Worm (Caenorhabditis elegans): Measurements from ENCODE around the gene srab-13.

Gene srab-13

DNA sequence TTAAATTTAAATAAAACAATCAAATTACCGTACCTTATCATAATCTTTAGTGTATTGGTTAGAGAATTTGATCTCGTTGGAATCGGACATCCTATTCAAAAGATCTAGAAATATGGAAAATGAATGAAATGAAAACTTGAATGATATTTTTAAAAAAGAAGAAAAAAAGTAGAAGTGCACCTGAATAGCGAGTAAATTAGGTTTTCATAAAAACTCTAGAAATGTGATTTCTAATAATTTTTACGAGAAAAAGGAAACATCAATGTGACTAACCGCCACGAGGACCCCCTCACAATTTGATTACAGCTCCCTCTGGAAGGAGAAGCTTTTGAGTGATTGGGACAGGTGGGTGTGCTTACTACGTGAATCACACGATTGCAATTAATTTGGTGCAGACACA, 18.3 kb upstream of the srab-13 start, which contains the start of gene Y40B10A.5:
Gene Y40B10A.5 (minus strand): TSS at position 101 of the 400 bp plus-strand sequence.
- TF ChIP-seq sea-1 (GFP tag; conservative IDR thresholded peaks at IDR 0.05), result no peak
- no peak for TF ChIP-seq tbx-37 (GFP tag; conservative IDR thresholded peaks at IDR 0.05)
- no peak for TF ChIP-seq flt-1 (GFP tag; IDR thresholded peaks at IDR 0.05)
- no peak for TF ChIP-seq tbx-11 (GFP tag; IDR thresholded peaks at IDR 0.05)
- no peak for TF ChIP-seq ama-1 (optimal IDR thresholded peaks at IDR 0.05)
- no peak for TF ChIP-seq hmg-4 (GFP tag; optimal IDR thresholded peaks at IDR 0.05)
- TF ChIP-seq pes-1 (GFP tag; IDR thresholded peaks at IDR 0.05), result no peak
- no peak for TF ChIP-seq ets-7 (tag; optimal IDR thresholded peaks at IDR 0.05)

DNA sequence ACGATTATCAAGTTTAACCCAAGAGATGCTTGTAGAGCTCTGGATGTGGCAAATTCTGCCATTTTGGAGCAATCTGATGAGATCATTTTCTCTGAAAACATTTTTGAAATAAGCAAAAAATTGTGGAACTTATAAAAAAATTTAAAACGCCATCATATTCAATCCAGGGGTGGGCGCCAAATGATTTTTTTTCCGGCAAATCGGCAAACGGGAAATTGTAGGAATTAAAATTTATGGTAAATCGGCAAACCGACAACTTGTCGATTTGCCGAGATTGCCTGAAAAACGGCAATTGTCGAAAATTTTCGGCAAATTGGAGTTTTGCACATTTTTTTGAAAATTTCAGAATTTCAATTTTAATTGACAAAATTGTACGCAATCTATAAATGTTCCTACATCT, 7.9 kb upstream of the srab-13 start, which contains the start of gene srab-23:
Gene srab-23 (minus strand): TSS at position 101 of the 400 bp plus-strand sequence.
- TF ChIP-seq tbx-11 (GFP tag; IDR thresholded peaks at IDR 0.05), result no peak
- no peak for TF ChIP-seq ceh-36 (tag; optimal IDR thresholded peaks at IDR 0.05)
- TF ChIP-seq ama-1 (optimal IDR thresholded peaks at IDR 0.05), result no peak
- TF ChIP-seq hmg-4 (GFP tag; optimal IDR thresholded peaks at IDR 0.05), result no peak
- no peak for TF ChIP-seq sea-1 (GFP tag; conservative IDR thresholded peaks at IDR 0.05)
- no peak for TF ChIP-seq aly-1 (tag; optimal IDR thresholded peaks at IDR 0.05)
- TF ChIP-seq ets-7 (tag; optimal IDR thresholded peaks at IDR 0.05), result no peak
- TF ChIP-seq B0310.2 (tag; optimal IDR thresholded peaks at IDR 0.05), result no peak
- TF ChIP-seq flt-1 (GFP tag; IDR thresholded peaks at IDR 0.05), result no peak

DNA sequence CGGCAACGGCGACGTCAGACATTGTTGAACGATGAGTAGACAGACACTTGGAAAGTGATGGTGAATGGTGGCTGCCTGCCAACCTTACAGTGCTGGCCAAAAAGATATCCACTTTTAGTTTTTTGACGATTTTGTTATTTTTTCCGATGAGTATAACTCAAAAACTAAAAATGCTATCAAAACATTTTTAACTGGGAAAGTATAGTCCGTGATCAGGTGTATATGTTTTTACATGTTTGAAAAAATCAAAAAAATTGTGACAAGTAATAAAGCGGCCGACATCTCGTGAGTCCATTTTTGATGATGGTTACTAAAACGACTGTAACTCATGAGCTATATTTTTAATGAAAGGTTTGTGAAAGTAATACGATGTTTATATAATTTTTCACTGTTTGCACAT, 3.8 kb upstream of the srab-13 start, which contains the start of gene hil-6:
Gene hil-6 (minus strand): TSS at position 101 of the 400 bp plus-strand sequence.
- TF ChIP-seq scrt-1 (GFP tag; IDR thresholded peaks at IDR 0.05), result no peak
- no peak for TF ChIP-seq tbx-37 (GFP tag; conservative IDR thresholded peaks at IDR 0.05)
- no peak for TF ChIP-seq aly-1 (tag; optimal IDR thresholded peaks at IDR 0.05)
- TF ChIP-seq F13C5.2 (tag; optimal IDR thresholded peaks at IDR 0.05), result no peak
- TF ChIP-seq tbx-11 (GFP tag; IDR thresholded peaks at IDR 0.05), result no peak
- no peak for TF ChIP-seq ets-7 (tag; optimal IDR thresholded peaks at IDR 0.05)
- no peak for TF ChIP-seq tra-4 (tag; optimal IDR thresholded peaks at IDR 0.05)
- no peak for TF ChIP-seq hmg-4 (GFP tag; optimal IDR thresholded peaks at IDR 0.05)

DNA sequence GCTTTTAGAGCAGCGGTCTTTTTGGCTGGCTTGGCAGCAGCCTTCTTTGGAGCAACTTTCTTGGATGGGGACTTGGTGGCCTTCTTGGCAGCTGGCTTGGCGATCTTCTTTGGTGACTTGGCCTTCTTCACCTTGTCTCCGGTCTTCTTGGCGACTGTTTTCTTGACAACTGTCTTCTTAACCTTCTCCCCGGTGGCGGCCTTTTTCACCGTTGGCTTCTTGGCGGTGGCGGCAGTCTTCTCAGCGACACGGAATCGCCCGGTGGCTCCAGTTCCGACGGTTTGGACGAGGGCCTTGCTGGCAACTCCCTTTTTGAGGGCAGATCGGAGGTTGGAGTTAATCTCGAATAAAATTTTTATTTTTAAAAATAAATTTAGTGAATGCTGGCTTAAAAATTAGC, 3.0 kb upstream of the srab-13 start:
- no peak for TF ChIP-seq ceh-36 (tag; optimal IDR thresholded peaks at IDR 0.05)
- no peak for TF ChIP-seq hmbx-1 (tag; optimal IDR thresholded peaks at IDR 0.05)
- no peak for TF ChIP-seq ets-7 (tag; optimal IDR thresholded peaks at IDR 0.05)
- no peak for TF ChIP-seq aly-1 (tag; optimal IDR thresholded peaks at IDR 0.05)
- TF ChIP-seq hmg-4 (GFP tag; optimal IDR thresholded peaks at IDR 0.05), result no peak
- no peak for TF ChIP-seq F13C5.2 (tag; optimal IDR thresholded peaks at IDR 0.05)
- TF ChIP-seq tra-4 (tag; optimal IDR thresholded peaks at IDR 0.05), result no peak
- TF ChIP-seq B0310.2 (tag; optimal IDR thresholded peaks at IDR 0.05), result no peak
- TF ChIP-seq scrt-1 (GFP tag; IDR thresholded peaks at IDR 0.05), result no peak
- TF ChIP-seq tbx-37 (GFP tag; conservative IDR thresholded peaks at IDR 0.05), result no peak
- no peak for TF ChIP-seq flt-1 (GFP tag; IDR thresholded peaks at IDR 0.05)
- no peak for TF ChIP-seq ceh-13 (GFP tag; optimal IDR thresholded peaks at IDR 0.05)
- TF ChIP-seq ama-1 (optimal IDR thresholded peaks at IDR 0.05), result no peak

DNA sequence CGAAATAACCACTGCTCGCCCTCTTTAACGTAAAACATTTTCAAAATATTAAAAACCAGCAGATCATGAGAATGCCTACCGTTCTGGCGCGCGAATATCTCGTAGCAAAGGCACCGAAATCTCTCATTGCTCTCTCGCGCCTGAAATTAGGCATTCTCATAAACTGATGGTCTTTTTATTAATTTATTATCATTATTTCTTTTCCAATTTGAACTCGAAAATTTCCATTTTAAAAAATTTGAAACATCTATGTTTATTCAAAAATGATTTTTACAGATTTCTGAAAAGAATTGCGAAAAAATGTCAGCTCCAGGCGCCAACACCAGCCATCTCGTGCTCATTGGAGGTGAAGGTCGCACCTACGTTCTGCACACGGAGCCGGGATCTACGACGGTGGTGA, 2.2 kb upstream of the srab-13 start, which contains the start of gene F59A7.12:
Gene F59A7.12 (plus strand): TSS at position 301 of the 400 bp plus-strand sequence.
- no peak for TF ChIP-seq tra-4 (tag; optimal IDR thresholded peaks at IDR 0.05)
- no peak for TF ChIP-seq tbx-37 (GFP tag; conservative IDR thresholded peaks at IDR 0.05)
- no peak for TF ChIP-seq F13C5.2 (tag; optimal IDR thresholded peaks at IDR 0.05)
- no peak for TF ChIP-seq scrt-1 (GFP tag; IDR thresholded peaks at IDR 0.05)
- TF ChIP-seq aly-1 (tag; optimal IDR thresholded peaks at IDR 0.05), result no peak
- no peak for TF ChIP-seq ama-1 (optimal IDR thresholded peaks at IDR 0.05)
- TF ChIP-seq ets-7 (tag; optimal IDR thresholded peaks at IDR 0.05), result no peak
- TF ChIP-seq hmg-4 (GFP tag; optimal IDR thresholded peaks at IDR 0.05), result no peak
- no peak for TF ChIP-seq hnd-1 (tag; optimal IDR thresholded peaks at IDR 0.05)
- no peak for TF ChIP-seq sea-1 (GFP tag; conservative IDR thresholded peaks at IDR 0.05)
- no peak for TF ChIP-seq ceh-13 (GFP tag; optimal IDR thresholded peaks at IDR 0.05)
- TF ChIP-seq flt-1 (GFP tag; IDR thresholded peaks at IDR 0.05), result no peak
- TF ChIP-seq tbx-11 (GFP tag; IDR thresholded peaks at IDR 0.05), result no peak
- TF ChIP-seq B0310.2 (tag; optimal IDR thresholded peaks at IDR 0.05), result no peak
- no peak for TF ChIP-seq ceh-36 (tag; optimal IDR thresholded peaks at IDR 0.05)

DNA sequence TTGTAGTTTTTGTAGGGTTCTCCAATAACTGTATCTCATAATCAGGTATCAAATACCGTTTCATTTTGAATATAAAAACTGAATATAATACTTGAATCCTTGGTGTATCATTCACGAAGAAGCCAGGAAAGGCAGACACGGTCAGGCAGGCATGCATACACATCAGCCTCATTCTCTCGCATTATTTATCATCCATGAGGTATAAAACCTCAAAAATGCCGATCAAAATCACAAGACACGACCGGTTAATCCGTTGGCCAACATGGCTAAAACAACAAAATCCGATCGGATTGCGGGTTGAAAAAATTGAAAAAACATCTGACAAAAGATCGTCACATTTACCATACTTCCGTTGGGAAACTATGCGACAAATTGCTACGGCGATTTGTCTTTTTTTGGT, 5.3 kb downstream of the srab-13 start, which contains the start of gene F59A7.5:
Gene F59A7.5 (plus strand): TSS at position 301 of the 400 bp plus-strand sequence.
- TF ChIP-seq ceh-36 (tag; optimal IDR thresholded peaks at IDR 0.05), result no peak
- TF ChIP-seq F13C5.2 (tag; optimal IDR thresholded peaks at IDR 0.05), result no peak
- TF ChIP-seq scrt-1 (GFP tag; IDR thresholded peaks at IDR 0.05), result no peak
- TF ChIP-seq aly-1 (tag; optimal IDR thresholded peaks at IDR 0.05), result no peak
- no peak for TF ChIP-seq ceh-13 (GFP tag; optimal IDR thresholded peaks at IDR 0.05)
- no peak for TF ChIP-seq tbx-11 (GFP tag; IDR thresholded peaks at IDR 0.05)
- no peak for TF ChIP-seq tbx-37 (GFP tag; conservative IDR thresholded peaks at IDR 0.05)
- no peak for TF ChIP-seq pes-1 (GFP tag; IDR thresholded peaks at IDR 0.05)
- TF ChIP-seq ets-7 (tag; optimal IDR thresholded peaks at IDR 0.05), result no peak
- no peak for TF ChIP-seq hmbx-1 (tag; optimal IDR thresholded peaks at IDR 0.05)
- TF ChIP-seq hmg-4 (GFP tag; optimal IDR thresholded peaks at IDR 0.05), result no peak
- no peak for TF ChIP-seq hnd-1 (tag; optimal IDR thresholded peaks at IDR 0.05)
- no peak for TF ChIP-seq B0310.2 (tag; optimal IDR thresholded peaks at IDR 0.05)
- no peak for TF ChIP-seq flt-1 (GFP tag; IDR thresholded peaks at IDR 0.05)
- no peak for TF ChIP-seq ama-1 (optimal IDR thresholded peaks at IDR 0.05)
- no peak for TF ChIP-seq sea-1 (GFP tag; conservative IDR thresholded peaks at IDR 0.05)
- no peak for TF ChIP-seq tra-4 (tag; optimal IDR thresholded peaks at IDR 0.05)

DNA sequence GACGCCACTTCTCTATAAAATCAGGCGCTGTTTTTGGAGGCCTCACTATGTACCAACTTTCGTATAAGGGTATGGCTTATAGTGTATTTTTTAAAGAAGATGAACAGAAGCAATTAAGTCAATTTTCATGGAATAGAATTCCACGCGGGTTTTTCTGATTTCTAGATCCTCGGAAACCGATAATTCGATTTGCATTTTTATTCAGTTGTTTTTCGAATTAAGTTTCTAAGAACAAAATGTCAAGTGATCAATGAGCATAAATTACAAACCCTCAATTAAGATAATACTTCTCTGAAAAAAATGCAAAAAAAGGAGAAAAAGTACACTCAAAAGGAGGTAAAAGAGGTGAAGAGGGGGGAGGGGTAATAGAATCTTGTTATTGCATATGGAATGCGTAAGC, 6.4 kb downstream of the srab-13 start:
- TF ChIP-seq scrt-1 (GFP tag; IDR thresholded peaks at IDR 0.05) (no peak), ets-7 (tag; optimal IDR thresholded peaks at IDR 0.05) (no peak), tbx-37 (GFP tag; conservative IDR thresholded peaks at IDR 0.05) (no peak), pes-1 (GFP tag; IDR thresholded peaks at IDR 0.05) (no peak), hmbx-1 (tag; optimal IDR thresholded peaks at IDR 0.05) (no peak), ama-1 (optimal IDR thresholded peaks at IDR 0.05) (no peak), tbx-11 (GFP tag; IDR thresholded peaks at IDR 0.05) (no peak), F13C5.2 (tag; optimal IDR thresholded peaks at IDR 0.05) (no peak), hnd-1 (tag; optimal IDR thresholded peaks at IDR 0.05) (no peak), sea-1 (GFP tag; conservative IDR thresholded peaks at IDR 0.05) (no peak), aly-1 (tag; optimal IDR thresholded peaks at IDR 0.05) (no peak), hmg-4 (GFP tag; optimal IDR thresholded peaks at IDR 0.05) (no peak), flt-1 (GFP tag; IDR thresholded peaks at IDR 0.05) (no peak), ceh-36 (tag; optimal IDR thresholded peaks at IDR 0.05) (no peak), tra-4 (tag; optimal IDR thresholded peaks at IDR 0.05) (no peak), B0310.2 (tag; optimal IDR thresholded peaks at IDR 0.05) (no peak), ceh-13 (GFP tag; optimal IDR thresholded peaks at IDR 0.05) (no peak)
